Worm (Caenorhabditis elegans): ENCODE data around the gene C37C3.12.

DNA sequence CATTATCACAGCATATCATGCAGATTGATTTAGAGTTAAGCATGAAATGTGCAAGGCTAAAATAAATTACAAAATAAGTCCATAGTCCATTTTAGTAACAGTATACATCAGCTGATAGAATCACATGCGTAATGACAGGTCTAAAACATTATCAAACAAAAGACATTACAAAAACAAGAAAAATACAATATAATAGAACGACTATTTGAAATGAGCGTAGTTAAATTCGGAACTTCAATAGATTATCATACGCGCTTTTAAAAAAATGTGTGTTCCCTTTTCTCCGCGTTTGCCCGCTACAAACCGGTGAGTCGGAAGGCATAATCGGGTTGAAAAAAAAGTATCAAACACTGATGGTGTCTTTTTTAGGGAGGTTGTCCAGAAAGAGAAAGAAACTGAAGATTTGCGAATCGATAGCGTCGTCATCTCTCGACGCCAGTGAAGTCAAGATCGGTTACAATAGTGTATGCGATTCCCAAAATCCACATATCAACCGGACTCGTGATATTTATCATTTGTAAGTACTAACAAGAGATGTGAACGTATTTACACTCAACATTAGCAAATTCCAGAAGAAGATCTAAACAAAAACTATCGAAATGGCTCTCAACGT, 16.1 kb upstream of the C37C3.12 start, which contains the start of gene C37C3.2:
- TF ChIP-seq ama-1 (optimal IDR thresholded peaks at IDR 0.05): no peak
- no peak for TF ChIP-seq tra-4 (tag; optimal IDR thresholded peaks at IDR 0.05)
- no peak for TF ChIP-seq hnd-1 (tag; optimal IDR thresholded peaks at IDR 0.05)
- TF ChIP-seq scrt-1 (GFP tag; IDR thresholded peaks at IDR 0.05): no peak
- TF ChIP-seq tbx-37 (GFP tag; conservative IDR thresholded peaks at IDR 0.05): no peak
- TF ChIP-seq tbx-11 (GFP tag; IDR thresholded peaks at IDR 0.05): no peak
- no peak for TF ChIP-seq ceh-36 (tag; optimal IDR thresholded peaks at IDR 0.05)
- TF ChIP-seq hmg-4 (GFP tag; optimal IDR thresholded peaks at IDR 0.05): no peak
- no peak for TF ChIP-seq aly-1 (tag; optimal IDR thresholded peaks at IDR 0.05)
- no peak for TF ChIP-seq hmbx-1 (tag; optimal IDR thresholded peaks at IDR 0.05)
- no peak for TF ChIP-seq sea-1 (GFP tag; conservative IDR thresholded peaks at IDR 0.05)
- no peak for TF ChIP-seq ets-7 (tag; optimal IDR thresholded peaks at IDR 0.05)
- no peak for TF ChIP-seq flt-1 (GFP tag; IDR thresholded peaks at IDR 0.05)
